Worm (Caenorhabditis elegans) whole organism, L1 larva: ENCODE data around the gene srb-11.

Experiments
- hlh-4 ChIP-seq: sonication (generic microtip); optimal IDR thresholded peaks from 2 replicates; lab custom pipeline; 2016; ENCODE audit warnings: mild to moderate bottlenecking, missing genetic modification characterization, missing compliant biosample characterization
- lin-39 ChIP-seq: fragments of 150-350 bp; optimal IDR thresholded peaks from 2 replicates; lab custom pipeline; 2014; ENCODE audit warnings: missing biosample characterization, missing genetic modification reagents, missing genetic modification characterization
- lsy-2 ChIP-seq, 2 experiments: fragments of 150-350 bp; optimal IDR thresholded peaks; 2 replicates each; lab custom pipeline; 2014; ENCODE audit warnings: missing biosample characterization in 2 of 2, missing genetic modification characterization in 2 of 2

- TF ChIP-seq lin-39 (no peak), hlh-4 (no peak), lsy-2 (tag; optimal IDR thresholded peaks at IDR 0.05; lab: Kevin White, UChicago) (peak in 1 of 2 experiments; percentile 32)
Measured at ce11 chrIII:6447521-6447920, 45.2 kb downstream of the srb-11 start.
